Fruit fly (Drosophila melanogaster) whole organism, embryonic: ENCODE results near the gene dpr3.

Experiments
- Abd-B ChIP-seq: fragments of 200-800 bp; sonication (Bioruptor generic); optimal IDR thresholded peaks from 2 replicates; lab custom pipeline; 2018; ENCODE audit warnings: missing biosample characterization, mild to moderate bottlenecking, missing genetic modification characterization, moderate library complexity
- Awh ChIP-seq: fragments of 200-800 bp; sonication (Bioruptor generic); IDR thresholded peaks from 2 replicates; pipeline ENCODE4, ENCODE4 v1.3.6; 2022; ENCODE audit warnings: missing biosample characterization, missing genetic modification characterization
- CG10321 ChIP-seq: fragments of 200-800 bp; sonication (Bioruptor generic); IDR thresholded peaks from 2 replicates; pipeline ENCODE4 v1.3.6; 2022; ENCODE audit warnings: missing biosample characterization, missing genetic modification characterization
- CG10543 ChIP-seq: fragments of 200-800 bp; sonication (Bioruptor generic); optimal IDR thresholded peaks from 3 replicates; lab custom pipeline; 2017; ENCODE audit warnings: missing biosample characterization, mild to moderate bottlenecking, missing genetic modification characterization, moderate library complexity
- CG10654 ChIP-seq: fragments of 200-800 bp; sonication (Bioruptor generic); optimal IDR thresholded peaks from 2 replicates; lab custom pipeline; 2016; ENCODE audit warnings: missing biosample characterization, missing genetic modification characterization
- CG11093 ChIP-seq: fragments of 200-800 bp; sonication (Bioruptor generic); IDR thresholded peaks from 3 replicates; pipeline ENCODE4 v1.3.6; 2022; ENCODE audit warnings: missing biosample characterization, missing genetic modification characterization
- CG11504 ChIP-seq: fragments of 200-800 bp; sonication (Bioruptor generic); optimal IDR thresholded peaks from 3 replicates; lab custom pipeline; 2019; ENCODE audit warnings: missing biosample characterization, mild to moderate bottlenecking, missing genetic modification characterization, moderate library complexity
- CG11695 ChIP-seq: fragments of 200-800 bp; sonication (Bioruptor generic); IDR thresholded peaks from 3 replicates; pipeline ENCODE4 v1.3.6; 2022; ENCODE audit warnings: missing biosample characterization, missing genetic modification characterization
- CG11723 ChIP-seq: fragments of 200-800 bp; sonication (Bioruptor generic); optimal IDR thresholded peaks from 2 replicates; lab custom pipeline; 2017; ENCODE audit warnings: missing biosample characterization, mild to moderate bottlenecking, missing genetic modification characterization
- CG12155 ChIP-seq: fragments of 200-800 bp; sonication (Bioruptor generic); optimal IDR thresholded peaks from 3 replicates; lab custom pipeline; 2016; ENCODE audit warnings: missing biosample characterization, missing genetic modification characterization
- CG1233 ChIP-seq: fragments of 200-800 bp; sonication (Bioruptor generic); optimal IDR thresholded peaks from 4 replicates; lab custom pipeline; 2018; ENCODE audit warnings: missing biosample characterization, mild to moderate bottlenecking, missing genetic modification characterization
- CG14667 ChIP-seq: fragments of 200-800 bp; sonication (Bioruptor generic); IDR thresholded peaks from 2 replicates; pipeline ENCODE4 v1.3.6; 2022; ENCODE audit warnings: missing biosample characterization, missing genetic modification characterization
- CG17361 ChIP-seq: fragments of 200-800 bp; sonication (Bioruptor generic); IDR thresholded peaks from 3 replicates; pipeline ENCODE4 v1.3.6; 2022; ENCODE audit warnings: missing biosample characterization, missing genetic modification characterization
- CG17802 ChIP-seq: fragments of 200-800 bp; sonication (Bioruptor generic); optimal IDR thresholded peaks from 2 replicates; lab custom pipeline; 2018; ENCODE audit warnings: missing biosample characterization, mild to moderate bottlenecking, missing genetic modification characterization, moderate library complexity
- CG18262 ChIP-seq: fragments of 200-800 bp; optimal IDR thresholded peaks from 3 replicates; lab custom pipeline; 2019; ENCODE audit warnings: missing biosample characterization, mild to moderate bottlenecking, missing genetic modification characterization, moderate library complexity
- CG18619 ChIP-seq: fragments of 200-800 bp; sonication (Bioruptor generic); optimal IDR thresholded peaks from 3 replicates; lab custom pipeline; 2017; ENCODE audit warnings: missing biosample characterization, mild to moderate bottlenecking, missing genetic modification characterization
- CG2678 ChIP-seq: fragments of 200-800 bp; sonication (Bioruptor generic); optimal IDR thresholded peaks from 3 replicates; lab custom pipeline; 2019; ENCODE audit warnings: missing biosample characterization, mild to moderate bottlenecking, missing genetic modification characterization, moderate library complexity
- CG2712 ChIP-seq: fragments of 200-800 bp; optimal IDR thresholded peaks from 3 replicates; lab custom pipeline; 2019; ENCODE audit warnings: missing biosample characterization, mild to moderate bottlenecking, missing genetic modification characterization, moderate library complexity
- CG34422 ChIP-seq: fragments of 200-800 bp; sonication (Bioruptor generic); IDR thresholded peaks from 3 replicates; pipeline ENCODE4 v1.3.6; 2022; ENCODE audit warnings: missing biosample characterization, missing genetic modification characterization
- CG6791 ChIP-seq: fragments of 200-800 bp; sonication (Bioruptor generic); IDR thresholded peaks from 3 replicates; pipeline ENCODE4 v1.3.6; 2022; ENCODE audit warnings: missing biosample characterization, missing genetic modification characterization; ENCODE audit not compliant: partially characterized antibody
- CG7556 ChIP-seq: fragments of 200-800 bp; sonication (Bioruptor generic); optimal IDR thresholded peaks from 2 replicates; lab custom pipeline; 2017; ENCODE audit warnings: missing biosample characterization, mild to moderate bottlenecking, missing genetic modification characterization
- CG7839 ChIP-seq: fragments of 200-800 bp; sonication (Bioruptor generic); optimal IDR thresholded peaks from 3 replicates; lab custom pipeline; 2018; ENCODE audit warnings: missing biosample characterization, mild to moderate bottlenecking, missing genetic modification characterization, moderate library complexity
- CG8281 ChIP-seq: fragments of 200-800 bp; sonication (Bioruptor generic); optimal IDR thresholded peaks from 2 replicates; lab custom pipeline; 2018; ENCODE audit warnings: missing biosample characterization, mild to moderate bottlenecking, missing genetic modification characterization, moderate library complexity
- CG9609 ChIP-seq: fragments of 200-800 bp; sonication (Bioruptor generic); optimal IDR thresholded peaks from 3 replicates; lab custom pipeline; 2016; ENCODE audit warnings: missing biosample characterization, missing genetic modification characterization
- CoRest ChIP-seq: fragments of 200-800 bp; sonication (Bioruptor generic); optimal IDR thresholded peaks from 3 replicates; lab custom pipeline; 2018; ENCODE audit warnings: missing biosample characterization, mild to moderate bottlenecking, missing genetic modification characterization, moderate library complexity
- D ChIP-seq, 2 experiments: fragments of 200-800 bp in 1 of 2; fragments of >200 bp in 1 of 2; sonication (Bioruptor generic) in 1 of 2; optimal IDR thresholded peaks; 2 replicates in 1 of 2; 3 replicates in 1 of 2; lab custom pipeline; 2017; ENCODE audit warnings: mild to moderate bottlenecking in 1 of 2, missing biosample characterization in 1 of 2, missing genetic modification characterization in 1 of 2, missing genetic modification reagents in 1 of 2
- D19B ChIP-seq: fragments of 200-800 bp; sonication (Bioruptor generic); optimal IDR thresholded peaks from 2 replicates; lab custom pipeline; 2017; ENCODE audit warnings: missing biosample characterization, mild to moderate bottlenecking, missing genetic modification characterization
- Dbx ChIP-seq: fragments of 200-800 bp; sonication (Bioruptor generic); IDR thresholded peaks from 3 replicates; pipeline ENCODE4 v1.3.6; 2022; ENCODE audit warnings: missing biosample characterization, missing genetic modification characterization
- ERR ChIP-seq: fragments of 200-800 bp; sonication (Bioruptor generic); optimal IDR thresholded peaks from 2 replicates; lab custom pipeline; 2016; ENCODE audit warnings: missing biosample characterization, missing genetic modification characterization
- Gug ChIP-seq: fragments of 200-800 bp; sonication (Bioruptor generic); IDR thresholded peaks from 4 replicates; pipeline ENCODE4 v1.3.6; 2022; ENCODE audit warnings: missing biosample characterization, missing genetic modification characterization
- HmgD ChIP-seq: fragments of 200-800 bp; sonication (Bioruptor generic); optimal IDR thresholded peaks from 3 replicates; lab custom pipeline; 2016; ENCODE audit warnings: missing biosample characterization, missing genetic modification characterization
- Hr78 ChIP-seq, 2 experiments: fragments of 200-800 bp in 1 of 2; fragments of >200 bp in 1 of 2; sonication (Bioruptor generic) in 1 of 2; optimal IDR thresholded peaks; 2 replicates each; lab custom pipeline; 2017 to 2019; ENCODE audit warnings: missing biosample characterization in 2 of 2, missing genetic modification characterization in 2 of 2, mild to moderate bottlenecking in 1 of 2, moderate library complexity in 1 of 2
- Med ChIP-seq: fragments of 200-800 bp; sonication (Bioruptor generic); peaks from one replicate; lab custom pipeline; 2016; ENCODE audit warnings: missing biosample characterization, missing genetic modification characterization, mild to moderate bottlenecking, inconsistent platforms, moderate library complexity
- Mes4 ChIP-seq: fragments of 200-800 bp; sonication (Bioruptor generic); optimal IDR thresholded peaks from 2 replicates; lab custom pipeline; 2016; ENCODE audit warnings: missing biosample characterization, missing genetic modification characterization
- Pdp1 ChIP-seq, 2 experiments: fragments of 200-800 bp; sonication (Bioruptor generic); optimal IDR thresholded peaks; 3 replicates each; lab custom pipeline; 2016; ENCODE audit warnings: missing biosample characterization in 2 of 2, missing genetic modification characterization in 2 of 2, mild to moderate bottlenecking in 1 of 2, moderate library complexity in 1 of 2
- Rfx ChIP-seq: fragments of 200-800 bp; sonication (Bioruptor generic); IDR thresholded peaks from 2 replicates; pipeline ENCODE4 v1.3.6; 2022; ENCODE audit warnings: missing biosample characterization, missing genetic modification characterization
- Sox102F ChIP-seq: fragments of 200-800 bp; sonication (Bioruptor generic); optimal IDR thresholded peaks from 2 replicates; lab custom pipeline; 2018; ENCODE audit warnings: missing biosample characterization, mild to moderate bottlenecking, missing genetic modification characterization, moderate library complexity
- ash1 ChIP-seq: fragments of 200-800 bp; sonication (Bioruptor generic); optimal IDR thresholded peaks from 2 replicates; lab custom pipeline; 2018; ENCODE audit warnings: missing biosample characterization, mild to moderate bottlenecking, missing genetic modification characterization
- br ChIP-seq: fragments of >200 bp; optimal IDR thresholded peaks from 2 replicates; lab custom pipeline; 2017
- crc ChIP-seq: fragments of 200-800 bp; sonication (Bioruptor generic); optimal IDR thresholded peaks from 2 replicates; lab custom pipeline; 2016; ENCODE audit warnings: missing biosample characterization, missing genetic modification characterization
- dan ChIP-seq: fragments of 200-800 bp; sonication (Bioruptor generic); IDR thresholded peaks from 2 replicates; pipeline ENCODE4 v1.3.6; 2022; ENCODE audit warnings: missing biosample characterization, missing genetic modification characterization
- dimm ChIP-seq: fragments of 200-800 bp; sonication (Bioruptor generic); IDR thresholded peaks from 2 replicates; pipeline ENCODE4 v1.3.6; 2022; ENCODE audit warnings: missing biosample characterization, missing genetic modification characterization
- esg ChIP-seq: fragments of 200-800 bp; sonication (Bioruptor generic); conservative IDR thresholded peaks from 2 replicates; pipeline ENCODE4 v1.3.6; 2022; ENCODE audit warnings: missing biosample characterization, missing genetic modification characterization
- gce ChIP-seq: fragments of 200-800 bp; sonication (Bioruptor generic); IDR thresholded peaks from 3 replicates; pipeline ENCODE4 v1.3.6; 2022; ENCODE audit warnings: missing biosample characterization, missing genetic modification characterization
- luna ChIP-seq: fragments of 200-800 bp; sonication (Bioruptor generic); optimal IDR thresholded peaks from 2 replicates; lab custom pipeline; 2016; ENCODE audit warnings: missing biosample characterization, missing genetic modification characterization
- nmo ChIP-seq: fragments of 200-800 bp; sonication (Bioruptor generic); optimal IDR thresholded peaks from 2 replicates; lab custom pipeline; 2018; ENCODE audit warnings: missing biosample characterization, mild to moderate bottlenecking, missing genetic modification characterization, moderate library complexity
- prd ChIP-seq, 3 experiments: fragments of >200 bp in 2 of 3; fragments of 200-800 bp in 1 of 3; sonication (Bioruptor generic) in 1 of 3; optimal IDR thresholded peaks in 2 of 3; IDR thresholded peaks in 1 of 3; 2 replicates in 2 of 3; 3 replicates in 1 of 3; pipeline versions ENCODE4 v1.3.6 to Lab custom; 2017 to 2022; ENCODE audit warnings: missing biosample characterization in 1 of 3, missing genetic modification characterization in 1 of 3
- schlank ChIP-seq: fragments of 200-800 bp; sonication (Bioruptor generic); optimal IDR thresholded peaks from 2 replicates; lab custom pipeline; 2018; ENCODE audit warnings: missing biosample characterization, mild to moderate bottlenecking, missing genetic modification characterization
- usp ChIP-seq: fragments of >200 bp; optimal IDR thresholded peaks from 2 replicates; lab custom pipeline; 2017; ENCODE audit warnings: missing biosample characterization, missing genetic modification characterization
- zen2 ChIP-seq: fragments of 200-800 bp; sonication (Bioruptor generic); IDR thresholded peaks from 3 replicates; pipeline ENCODE4 v1.3.6; 2022; ENCODE audit warnings: missing biosample characterization, missing genetic modification characterization; ENCODE audit not compliant: partially characterized antibody

dpr3 gene

dm6 chr2L:2032076-2032475, 77.6 kb downstream of the dpr3 start (continued):
- TF ChIP-seq CG14667 = no peak
- no peak for TF ChIP-seq CG7556 (GFP tag; lab: Kevin White, UChicago)
- no peak for TF ChIP-seq CG12155 (GFP tag; lab: Kevin White, UChicago)
- no peak for TF ChIP-seq gce
- no peak for TF ChIP-seq CG11093 (GFP tag; lab: Robert Waterston, UW)
- no peak for TF ChIP-seq D (optimal IDR thresholded peaks at IDR 0.05; lab: Kevin White, UChicago)
- TF ChIP-seq D (GFP tag; optimal IDR thresholded peaks at IDR 0.05; lab: Kevin White, UChicago) = no peak
- peak; percentile 53 for TF ChIP-seq CG2678 (tag; lab: Kevin White, UChicago)
- TF ChIP-seq Gug (GFP tag; lab: Robert Waterston, UW) = peak; percentile 28; the same call in 1 of the 4 replicates
- peak; percentile 51 for TF ChIP-seq CG11504 (tag; lab: Kevin White, UChicago)
- peak in 1 of 2 experiments; percentile 16 for TF ChIP-seq Hr78 (GFP tag; optimal IDR thresholded peaks at IDR 0.05; lab: Kevin White, UChicago)
- peak; percentile 51; the same call in 2 of the 3 replicates for TF ChIP-seq CG17361 (GFP tag; lab: Robert Waterston, UW)
- TF ChIP-seq CG18262 (tag; lab: Kevin White, UChicago) = peak; percentile 58
- TF ChIP-seq ash1 (GFP tag; lab: Kevin White, UChicago) = no peak
- no peak for TF ChIP-seq CG17802 (tag; lab: Kevin White, UChicago)
- TF ChIP-seq CG8281 (tag; lab: Kevin White, UChicago) = no peak
- no peak for TF ChIP-seq esg (GFP tag; lab: Robert Waterston, UW)
- TF ChIP-seq br = no peak
- no peak for TF ChIP-seq CG11723
- TF ChIP-seq CG1233 = peak; percentile 22
- no peak for TF ChIP-seq CG10543 (GFP tag; lab: Kevin White, UChicago)
- no peak for TF ChIP-seq usp (GFP tag; lab: Kevin White, UChicago)
- no peak for TF ChIP-seq CG10321 (GFP tag; lab: Robert Waterston, UW)
- TF ChIP-seq Rfx (GFP tag; lab: Robert Waterston, UW) = peak; percentile 46; the same call in 1 of the 2 replicates
- no peak for TF ChIP-seq ERR
- peak in 1 of 2 experiments; percentile 12 for TF ChIP-seq Pdp1 (GFP tag; optimal IDR thresholded peaks at IDR 0.05; lab: Kevin White, UChicago)
- peak; percentile 61 for TF ChIP-seq CG2712
- no peak for TF ChIP-seq schlank (tag; lab: Kevin White, UChicago)
- TF ChIP-seq Med = peak; percentile 78
- no peak for TF ChIP-seq zen2
- TF ChIP-seq CG10654 = no peak
- no peak for TF ChIP-seq Mes4 (GFP tag; lab: Kevin White, UChicago)
- no peak for TF ChIP-seq crc (GFP tag; lab: Kevin White, UChicago)
- TF ChIP-seq CoRest (tag; lab: Kevin White, UChicago) = peak; percentile 38
- TF ChIP-seq dan (GFP tag; lab: Robert Waterston, UW) = no peak
- no peak for TF ChIP-seq dimm (GFP tag; lab: Robert Waterston, UW)
- no peak for TF ChIP-seq luna (GFP tag; lab: Kevin White, UChicago)
- no peak for TF ChIP-seq CG6791 (GFP tag; lab: Robert Waterston, UW)
- TF ChIP-seq D19B (GFP tag; lab: Kevin White, UChicago) = no peak
- peak; percentile 19 for TF ChIP-seq Abd-B (GFP tag; lab: Kevin White, UChicago)
- TF ChIP-seq CG11695 (GFP tag; lab: Robert Waterston, UW) = no peak
- peak; percentile 36 for TF ChIP-seq CG7839
- TF ChIP-seq Dbx (GFP tag; lab: Robert Waterston, UW) = no peak
- no peak for TF ChIP-seq prd (optimal IDR thresholded peaks at IDR 0.05; lab: Kevin White, UChicago)
- peak; percentile 47; the same call in 1 of the 3 replicates for TF ChIP-seq prd (GFP tag; IDR thresholded peaks at IDR 0.05; lab: Robert Waterston, UW)
- no peak for TF ChIP-seq Awh (GFP tag; lab: Robert Waterston, UW)
- peak; percentile 5 for TF ChIP-seq Sox102F (GFP tag; lab: Kevin White, UChicago)
- TF ChIP-seq nmo (GFP tag; lab: Kevin White, UChicago) = peak; percentile 64
- TF ChIP-seq CG9609 = no peak
- TF ChIP-seq CG18619 (GFP tag; lab: Kevin White, UChicago) = no peak
- no peak for TF ChIP-seq CG34422 (GFP tag; lab: Robert Waterston, UW)
- no peak for TF ChIP-seq HmgD (GFP tag; lab: Kevin White, UChicago)
